Fruit fly (Drosophila melanogaster) whole organism, prepupa: Measurements from ENCODE around the gene JMJD4.

Experiments used
- Blimp-1 ChIP-seq: fragments of 200-800 bp; sonication (Bioruptor generic); optimal IDR thresholded peaks from 3 replicates; lab custom pipeline; 2017; ENCODE audit warnings: missing biosample characterization, missing genetic modification characterization, mild to moderate bottlenecking, moderate library complexity, missing genetic modification reagents
- CG10631 ChIP-seq: fragments of 200-800 bp; sonication (Bioruptor generic); optimal IDR thresholded peaks from 2 replicates; lab custom pipeline; 2016; ENCODE audit warnings: missing biosample characterization, missing genetic modification characterization
- CG11294 ChIP-seq: fragments of 200-800 bp; sonication (Bioruptor generic); IDR thresholded peaks from 2 replicates; pipeline ENCODE4 v1.3.6; 2022; ENCODE audit warnings: missing biosample characterization, missing genetic modification characterization
- CG11762 ChIP-seq: fragments of 200-800 bp; sonication (Bioruptor generic); optimal IDR thresholded peaks from 3 replicates; lab custom pipeline; 2016; ENCODE audit warnings: missing biosample characterization, missing genetic modification characterization; ENCODE audit not compliant: insufficient read depth
- CG11902 ChIP-seq: fragments of 200-800 bp; sonication (Bioruptor generic); optimal IDR thresholded peaks from 3 replicates; lab custom pipeline; 2016; ENCODE audit warnings: missing biosample characterization, missing genetic modification characterization
- CG15336 ChIP-seq: fragments of 200-800 bp; sonication (Bioruptor generic); IDR thresholded peaks from 2 replicates; pipeline ENCODE4 v1.3.6; 2022; ENCODE audit warnings: missing biosample characterization, missing genetic modification characterization
- CG3032 ChIP-seq: fragments of 200-800 bp; optimal IDR thresholded peaks from 2 replicates; lab custom pipeline; 2019; ENCODE audit warnings: missing biosample characterization, mild to moderate bottlenecking, missing genetic modification characterization, moderate library complexity
- CG31627 ChIP-seq: fragments of 200-800 bp; sonication (Bioruptor generic); optimal IDR thresholded peaks from 3 replicates; lab custom pipeline; 2016; ENCODE audit warnings: missing biosample characterization, missing genetic modification characterization
- CG34406 ChIP-seq: fragments of 200-800 bp; sonication (Bioruptor generic); optimal IDR thresholded peaks from 3 replicates; lab custom pipeline; 2016; ENCODE audit warnings: missing biosample characterization, missing genetic modification characterization
- CG3919 ChIP-seq: fragments of 200-800 bp; sonication (Bioruptor generic); optimal IDR thresholded peaks from 3 replicates; lab custom pipeline; 2016; ENCODE audit warnings: missing biosample characterization, missing genetic modification characterization
- CG4318 ChIP-seq: fragments of 200-800 bp; sonication (Bioruptor generic); optimal IDR thresholded peaks from 3 replicates; lab custom pipeline; 2017; ENCODE audit warnings: missing biosample characterization, mild to moderate bottlenecking, missing genetic modification characterization
- CG6163 ChIP-seq: fragments of 200-800 bp; sonication (Bioruptor generic); IDR thresholded peaks from 3 replicates; pipeline ENCODE4 v1.3.6; 2022; ENCODE audit warnings: missing biosample characterization, missing genetic modification characterization
- CG6276 ChIP-seq: fragments of 200-800 bp; sonication (Bioruptor generic); optimal IDR thresholded peaks from 2 replicates; lab custom pipeline; 2017; ENCODE audit warnings: missing biosample characterization, mild to moderate bottlenecking, missing genetic modification characterization
- CG6792 ChIP-seq: fragments of 200-800 bp; sonication (Bioruptor generic); optimal IDR thresholded peaks from 3 replicates; lab custom pipeline; 2016; ENCODE audit warnings: missing biosample characterization, missing genetic modification characterization
- CG6854 ChIP-seq: fragments of 200-800 bp; sonication (Bioruptor generic); optimal IDR thresholded peaks from 2 replicates; lab custom pipeline; 2017; ENCODE audit warnings: missing biosample characterization, mild to moderate bottlenecking, missing genetic modification characterization
- CG7368 ChIP-seq: fragments of 200-800 bp; sonication (Bioruptor generic); optimal IDR thresholded peaks from 3 replicates; lab custom pipeline; 2016; ENCODE audit warnings: missing biosample characterization, missing genetic modification characterization
- CG8119 ChIP-seq: fragments of 200-800 bp; sonication (Bioruptor generic); IDR thresholded peaks from 3 replicates; pipeline ENCODE4 v1.3.6; 2022; ENCODE audit warnings: missing biosample characterization, missing genetic modification characterization
- CG8319 ChIP-seq: fragments of 200-800 bp; sonication (Bioruptor generic); optimal IDR thresholded peaks from 3 replicates; lab custom pipeline; 2016; ENCODE audit warnings: missing biosample characterization, missing genetic modification characterization
- CG8632 ChIP-seq: fragments of 200-800 bp; sonication (Bioruptor generic); optimal IDR thresholded peaks from 3 replicates; lab custom pipeline; 2016; ENCODE audit warnings: missing biosample characterization, missing genetic modification characterization
- CG9139 ChIP-seq: fragments of 200-800 bp; sonication (Bioruptor generic); optimal IDR thresholded peaks from 3 replicates; lab custom pipeline; 2017; ENCODE audit warnings: missing biosample characterization, mild to moderate bottlenecking, missing genetic modification characterization
- Eip75B ChIP-seq: fragments of 200-800 bp; sonication (Bioruptor generic); optimal IDR thresholded peaks from 3 replicates; lab custom pipeline; 2016; ENCODE audit warnings: missing biosample characterization, missing genetic modification characterization
- Eip78C ChIP-seq: fragments of 200-800 bp; sonication (Bioruptor generic); peaks from one replicate; lab custom pipeline; 2016; ENCODE audit warnings: missing biosample characterization, missing genetic modification characterization
- Eip93F ChIP-seq: fragments of 200-800 bp; sonication (Bioruptor generic); optimal IDR thresholded peaks from 2 replicates; lab custom pipeline; 2016; ENCODE audit warnings: missing biosample characterization, mild to moderate bottlenecking, missing genetic modification characterization
- Gug ChIP-seq: fragments of 200-800 bp; sonication (Bioruptor generic); IDR thresholded peaks from 2 replicates; pipeline ENCODE4 v1.3.6; 2022; ENCODE audit warnings: missing biosample characterization, missing genetic modification characterization
- Hr38 ChIP-seq: sonication (Bioruptor generic); optimal IDR thresholded peaks from 2 replicates; lab custom pipeline; 2016; ENCODE audit warnings: missing biosample characterization, missing genetic modification characterization
- Hr39 ChIP-seq: fragments of 200-800 bp; sonication (Bioruptor generic); optimal IDR thresholded peaks from 2 replicates; lab custom pipeline; 2016; ENCODE audit warnings: missing biosample characterization, missing genetic modification characterization
- Lpt ChIP-seq: fragments of 200-800 bp; sonication (Bioruptor generic); optimal IDR thresholded peaks from 3 replicates; lab custom pipeline; 2016; ENCODE audit warnings: missing biosample characterization, missing genetic modification characterization
- Met ChIP-seq: fragments of 200-800 bp; sonication (Bioruptor generic); optimal IDR thresholded peaks from 3 replicates; lab custom pipeline; 2016; ENCODE audit warnings: missing biosample characterization, missing genetic modification characterization
- OdsH ChIP-seq: fragments of 200-800 bp; sonication (Bioruptor generic); optimal IDR thresholded peaks from 3 replicates; lab custom pipeline; 2016; ENCODE audit warnings: missing biosample characterization, missing genetic modification characterization
- Smox ChIP-seq: fragments of 200-800 bp; sonication (Bioruptor generic); optimal IDR thresholded peaks from 3 replicates; lab custom pipeline; 2016; ENCODE audit warnings: missing biosample characterization, missing genetic modification characterization
- Sox102F ChIP-seq: fragments of 200-800 bp; sonication (Bioruptor generic); optimal IDR thresholded peaks from 2 replicates; lab custom pipeline; 2016; ENCODE audit warnings: missing biosample characterization, mild to moderate bottlenecking, missing genetic modification characterization
- Sox15 ChIP-seq: fragments of 200-800 bp; sonication (Bioruptor generic); optimal IDR thresholded peaks from 3 replicates; lab custom pipeline; 2016; ENCODE audit warnings: missing biosample characterization, missing genetic modification characterization
- achi ChIP-seq: fragments of 200-800 bp; sonication (Bioruptor generic); optimal IDR thresholded peaks from 3 replicates; lab custom pipeline; 2016; ENCODE audit warnings: missing biosample characterization, missing genetic modification characterization
- acj6 ChIP-seq: fragments of 200-800 bp; sonication (Bioruptor generic); optimal IDR thresholded peaks from 3 replicates; lab custom pipeline; 2016; ENCODE audit warnings: missing biosample characterization, missing genetic modification characterization
- cyc ChIP-seq: fragments of 200-800 bp; sonication (Bioruptor generic); optimal IDR thresholded peaks from 3 replicates; lab custom pipeline; 2016; ENCODE audit warnings: missing biosample characterization, missing genetic modification characterization
- dac ChIP-seq: fragments of 200-800 bp; sonication (Bioruptor generic); optimal IDR thresholded peaks from 2 replicates; lab custom pipeline; 2017; ENCODE audit warnings: missing biosample characterization, mild to moderate bottlenecking, missing genetic modification characterization
- dsx ChIP-seq: fragments of 200-800 bp; optimal IDR thresholded peaks from 3 replicates; lab custom pipeline; 2019; ENCODE audit warnings: missing biosample characterization, mild to moderate bottlenecking, missing genetic modification characterization, moderate library complexity; ENCODE audit not compliant: poor library complexity, severe bottlenecking
- eg ChIP-seq: fragments of 200-800 bp; sonication (Bioruptor generic); IDR thresholded peaks from 3 replicates; pipeline ENCODE4 v1.3.6; 2022; ENCODE audit warnings: missing biosample characterization, missing genetic modification characterization
- esn ChIP-seq: fragments of 200-800 bp; sonication (Bioruptor generic); optimal IDR thresholded peaks from 2 replicates; lab custom pipeline; 2016; ENCODE audit warnings: missing biosample characterization, mild to moderate bottlenecking, missing genetic modification characterization, moderate library complexity
- fd59A ChIP-seq: fragments of 200-800 bp; sonication (Bioruptor generic); optimal IDR thresholded peaks from 2 replicates; lab custom pipeline; 2017; ENCODE audit warnings: missing biosample characterization, mild to moderate bottlenecking, missing genetic modification characterization, missing genetic modification reagents
- fd85E ChIP-seq: fragments of 200-800 bp; sonication (Bioruptor generic); optimal IDR thresholded peaks from 3 replicates; lab custom pipeline; 2016; ENCODE audit warnings: missing biosample characterization, missing genetic modification characterization
- fkh ChIP-seq: fragments of 200-800 bp; sonication (Bioruptor generic); optimal IDR thresholded peaks from 3 replicates; lab custom pipeline; 2017; ENCODE audit warnings: missing biosample characterization, mild to moderate bottlenecking, missing genetic modification characterization, moderate library complexity
- lz ChIP-seq: fragments of 200-800 bp; sonication (Bioruptor generic); optimal IDR thresholded peaks from 3 replicates; lab custom pipeline; 2016; ENCODE audit warnings: missing biosample characterization, missing genetic modification characterization
- pdm3 ChIP-seq: fragments of 200-800 bp; sonication (Bioruptor generic); optimal IDR thresholded peaks from 3 replicates; lab custom pipeline; 2016; ENCODE audit warnings: missing biosample characterization, missing genetic modification characterization
- spab ChIP-seq: fragments of 200-800 bp; sonication (Bioruptor generic); optimal IDR thresholded peaks from 2 replicates; lab custom pipeline; 2017; ENCODE audit warnings: missing biosample characterization, mild to moderate bottlenecking, missing genetic modification characterization, missing genetic modification reagents
- ss ChIP-seq, 2 experiments: fragments of 200-800 bp; sonication (Bioruptor generic); optimal IDR thresholded peaks; 2 replicates in 1 of 2; 3 replicates in 1 of 2; lab custom pipeline; 2017 to 2018; ENCODE audit warnings: mild to moderate bottlenecking in 2 of 2, missing biosample characterization in 2 of 2, missing genetic modification characterization in 2 of 2, moderate library complexity in 1 of 2
- svp ChIP-seq: fragments of 200-800 bp; sonication (Bioruptor generic); peaks from one replicate; lab custom pipeline; 2016; ENCODE audit warnings: missing biosample characterization, missing genetic modification characterization
- topi ChIP-seq: fragments of 200-800 bp; sonication (Bioruptor generic); optimal IDR thresholded peaks from 3 replicates; lab custom pipeline; 2016; ENCODE audit warnings: missing biosample characterization, missing genetic modification characterization
- vri ChIP-seq: fragments of 200-800 bp; sonication (Bioruptor generic); optimal IDR thresholded peaks from 3 replicates; lab custom pipeline; 2016; ENCODE audit warnings: missing biosample characterization, mild to moderate bottlenecking, missing genetic modification characterization

The JMJD4 gene

DNA sequence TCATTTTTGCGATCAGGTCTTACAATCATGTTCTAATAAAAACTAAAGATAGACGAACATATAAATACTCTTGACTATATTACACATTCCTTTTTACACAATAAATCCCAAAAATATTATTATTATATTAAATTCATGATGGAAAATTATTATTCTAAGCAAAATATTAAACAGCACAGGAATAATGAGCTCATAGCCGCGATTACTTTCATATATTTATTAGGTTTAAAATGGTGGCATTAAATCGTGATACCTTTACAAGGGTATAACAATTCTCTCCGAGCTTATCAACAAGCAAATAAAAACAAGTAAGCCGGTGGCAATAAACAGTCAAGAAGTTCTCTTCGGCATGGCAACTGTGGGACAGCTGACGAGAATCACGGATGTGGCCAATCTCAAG is 6.0 kb downstream of the JMJD4 start, which contains the start of gene CG17681:
CG17681 (plus strand) TSS at position 56 of the 400 bp plus-strand sequence.
- no peak for TF ChIP-seq eg
- peak; percentile 1 for TF ChIP-seq Hr39 (GFP tag; lab: Kevin White, UChicago)
- TF ChIP-seq fd59A (GFP tag; lab: Kevin White, UChicago) = no peak
- no peak for TF ChIP-seq CG34406 (GFP tag; lab: Kevin White, UChicago)
- no peak for TF ChIP-seq lz
- TF ChIP-seq OdsH (GFP tag; lab: Kevin White, UChicago) = peak; percentile 44
- TF ChIP-seq vri (GFP tag; lab: Kevin White, UChicago) = no peak
- no peak for TF ChIP-seq CG6854 (GFP tag; lab: Kevin White, UChicago)
- TF ChIP-seq Lpt (GFP tag; lab: Kevin White, UChicago) = no peak
- no peak for TF ChIP-seq CG15336 (GFP tag; lab: Robert Waterston, UW)
- peak; percentile 37 for TF ChIP-seq topi (GFP tag; lab: Kevin White, UChicago)
- TF ChIP-seq CG8319 (GFP tag; lab: Kevin White, UChicago) = no peak
- no peak for TF ChIP-seq Gug (GFP tag; lab: Robert Waterston, UW)
- TF ChIP-seq CG10631 (GFP tag; lab: Kevin White, UChicago) = peak; percentile 21
- no peak for TF ChIP-seq Sox102F (GFP tag; lab: Kevin White, UChicago)
- TF ChIP-seq CG11762 = no peak
- TF ChIP-seq Hr38 (GFP tag; lab: Kevin White, UChicago) = no peak
- peak; percentile 42 for TF ChIP-seq cyc (GFP tag; lab: Kevin White, UChicago)
- TF ChIP-seq CG6792 (GFP tag; lab: Kevin White, UChicago) = no peak
- no peak for TF ChIP-seq CG6276 (GFP tag; lab: Kevin White, UChicago)
- TF ChIP-seq fkh (GFP tag; lab: Kevin White, UChicago) = peak; percentile 54
- no peak for TF ChIP-seq Met (GFP tag; lab: Kevin White, UChicago)
- TF ChIP-seq acj6 = no peak
- no peak for TF ChIP-seq pdm3 (GFP tag; lab: Kevin White, UChicago)
- TF ChIP-seq Eip75B = no peak
- TF ChIP-seq dac = no peak
- peak; percentile 18 for TF ChIP-seq esn (GFP tag; lab: Kevin White, UChicago)
- TF ChIP-seq Eip78C (GFP tag; lab: Kevin White, UChicago) = no peak
- TF ChIP-seq CG11902 (GFP tag; lab: Kevin White, UChicago) = no peak
- no peak for TF ChIP-seq CG3919 (GFP tag; lab: Kevin White, UChicago)
- TF ChIP-seq CG31627 = no peak
- TF ChIP-seq CG8632 (GFP tag; lab: Kevin White, UChicago) = no peak
- TF ChIP-seq CG7368 (GFP tag; lab: Kevin White, UChicago) = no peak
- TF ChIP-seq Sox15 (GFP tag; lab: Kevin White, UChicago) = no peak
- TF ChIP-seq CG9139 (GFP tag; lab: Kevin White, UChicago) = no peak
- no peak for TF ChIP-seq CG11294 (GFP tag; lab: Robert Waterston, UW)
- TF ChIP-seq svp (GFP tag; lab: Kevin White, UChicago) = no peak
- TF ChIP-seq, all 60 proteins: peak for 7

dm6 chr2L:18152172-18152639 is 6.9 kb downstream of the JMJD4 start, which contains the start of gene Socs36E:
Gene Socs36E, minus strand, starts transcription at chr2L:18152417.
- no peak for TF ChIP-seq spab (GFP tag; lab: Kevin White, UChicago)
- TF ChIP-seq fd85E = no peak
- no peak for TF ChIP-seq acj6
- TF ChIP-seq fkh (GFP tag; lab: Kevin White, UChicago) = no peak
- TF ChIP-seq CG15336 (GFP tag; lab: Robert Waterston, UW) = peak; percentile 28; the same call in 1 of the 2 replicates
- no peak for TF ChIP-seq ss (GFP tag; optimal IDR thresholded peaks at IDR 0.05; lab: Kevin White, UChicago)
- TF ChIP-seq CG11902 (GFP tag; lab: Kevin White, UChicago) = no peak
- peak; percentile 23; the same call in 1 of the 2 replicates for TF ChIP-seq CG11294 (GFP tag; lab: Robert Waterston, UW)
- TF ChIP-seq dsx (GFP tag; lab: Kevin White, UChicago) = peak; percentile 32
- no peak for TF ChIP-seq CG31627
- no peak for TF ChIP-seq cyc (GFP tag; lab: Kevin White, UChicago)
- TF ChIP-seq CG6854 (GFP tag; lab: Kevin White, UChicago) = no peak
- no peak for TF ChIP-seq CG3032 (tag; lab: Kevin White, UChicago)
- peak; percentile 51 for TF ChIP-seq vri (GFP tag; lab: Kevin White, UChicago)
- no peak for TF ChIP-seq CG34406 (GFP tag; lab: Kevin White, UChicago)
- TF ChIP-seq Blimp-1 (GFP tag; lab: Kevin White, UChicago) = no peak
- no peak for TF ChIP-seq CG6792 (GFP tag; lab: Kevin White, UChicago)
- no peak for TF ChIP-seq CG6163 (GFP tag; lab: Robert Waterston, UW)
- no peak for TF ChIP-seq Smox (GFP tag; lab: Kevin White, UChicago)
- no peak for TF ChIP-seq lz
- TF ChIP-seq Eip93F (GFP tag; lab: Kevin White, UChicago) = no peak
- no peak for TF ChIP-seq CG4318 (GFP tag; lab: Kevin White, UChicago)
- TF ChIP-seq Hr39 (GFP tag; lab: Kevin White, UChicago) = no peak
- no peak; the same call in 2 of the 3 replicates for TF ChIP-seq CG8119 (GFP tag; lab: Robert Waterston, UW)
- no peak for TF ChIP-seq dac
- no peak for TF ChIP-seq CG10631 (GFP tag; lab: Kevin White, UChicago)
- no peak for TF ChIP-seq achi (GFP tag; lab: Kevin White, UChicago)
- no peak for TF ChIP-seq pdm3 (GFP tag; lab: Kevin White, UChicago)
- TF ChIP-seq Gug (GFP tag; lab: Robert Waterston, UW) = no peak
